Worm (Caenorhabditis elegans) whole organism, L4 larva: ENCODE results near the gene scl-20.

Experiments
- F37D6.2 ChIP-seq: sonication (generic microtip); optimal IDR thresholded peaks from 2 replicates; lab custom pipeline; 2016; ENCODE audit warnings: mild to moderate bottlenecking, missing genetic modification characterization, missing compliant biosample characterization
- F44E2.7 ChIP-seq: fragments of 200-800 bp; sonication (Bioruptor generic); IDR thresholded peaks from 2 replicates; pipeline ENCODE4 v2.1.2; 2022; ENCODE audit warnings: missing genetic modification characterization, missing compliant biosample characterization
- F49E8.2 ChIP-seq: sonication (generic microtip); optimal IDR thresholded peaks from 2 replicates; lab custom pipeline; 2016; ENCODE audit warnings: missing compliant biosample characterization, mild to moderate bottlenecking, missing genetic modification characterization, borderline replicate concordance
- T20F7.1 ChIP-seq: fragments of 200-800 bp; sonication (Bioruptor generic); optimal IDR thresholded peaks from 2 replicates; lab custom pipeline; 2018; ENCODE audit warnings: mild to moderate bottlenecking, missing genetic modification characterization, missing compliant biosample characterization
- ZK546.5 ChIP-seq, 2 experiments: sonication (generic microtip); optimal IDR thresholded peaks; 2 replicates each; lab custom pipeline; 2017; ENCODE audit warnings: missing biosample characterization in 2 of 2, missing genetic modification characterization in 2 of 2
- aha-1 ChIP-seq: fragments of 150-350 bp; peaks from one replicate; lab custom pipeline; 2014; ENCODE audit warnings: missing biosample characterization, missing genetic modification characterization
- arid-1 ChIP-seq: fragments of 200-800 bp; sonication (Bioruptor generic); conservative IDR thresholded peaks from 2 replicates; pipeline ENCODE4 v1.3.6; 2022; ENCODE audit warnings: missing genetic modification reagents, missing genetic modification characterization, missing compliant biosample characterization
- attf-4 ChIP-seq: sonication (generic microtip); optimal IDR thresholded peaks from 3 replicates; lab custom pipeline; 2017; ENCODE audit warnings: missing biosample characterization, missing genetic modification characterization
- ceh-20 ChIP-seq: fragments of 200-800 bp; sonication (Bioruptor generic); IDR thresholded peaks from 2 replicates; pipeline ENCODE4 v1.3.6; 2022; ENCODE audit warnings: missing genetic modification reagents, missing genetic modification characterization, missing compliant biosample characterization
- ceh-32 ChIP-seq: sonication (generic microtip); optimal IDR thresholded peaks from 2 replicates; lab custom pipeline; 2016; ENCODE audit warnings: mild to moderate bottlenecking, missing genetic modification characterization, missing compliant biosample characterization; ENCODE audit not compliant: poor library complexity
- dmd-9 ChIP-seq: fragments of 200-800 bp; sonication (Bioruptor generic); IDR thresholded peaks from 2 replicates; pipeline ENCODE4 v1.3.6; 2022; ENCODE audit warnings: missing genetic modification reagents, missing genetic modification characterization, missing compliant biosample characterization
- dpl-1 ChIP-seq: fragments of 150-350 bp; optimal IDR thresholded peaks from 2 replicates; lab custom pipeline; 2014; ENCODE audit warnings: missing biosample characterization, missing genetic modification reagents, missing genetic modification characterization
- duxl-1 ChIP-seq: sonication (generic microtip); optimal IDR thresholded peaks from 2 replicates; lab custom pipeline; 2016; ENCODE audit warnings: mild to moderate bottlenecking, missing genetic modification characterization, moderate library complexity, missing compliant biosample characterization; ENCODE audit not compliant: poor library complexity
- dve-1 ChIP-seq: sonication (generic microtip); optimal IDR thresholded peaks from 2 replicates; lab custom pipeline; 2017; ENCODE audit warnings: antibody characterized with exemption, mild to moderate bottlenecking, missing genetic modification characterization, missing compliant biosample characterization; ENCODE audit not compliant: insufficient read depth
- egl-43 ChIP-seq: fragments of 200-800 bp; sonication (Bioruptor generic); IDR thresholded peaks from 2 replicates; pipeline ENCODE4 v1.3.6; 2022; ENCODE audit warnings: missing genetic modification reagents, missing genetic modification characterization, missing compliant biosample characterization
- gei-8 ChIP-seq: fragments of 200-800 bp; sonication (Bioruptor generic); optimal IDR thresholded peaks from 2 replicates; lab custom pipeline; 2018; ENCODE audit warnings: mild to moderate bottlenecking, missing genetic modification characterization, missing compliant biosample characterization
- hlh-30 ChIP-seq: sonication (generic microtip); optimal IDR thresholded peaks from 2 replicates; lab custom pipeline; 2017; ENCODE audit warnings: antibody characterized with exemption, mild to moderate bottlenecking, missing genetic modification characterization, missing compliant biosample characterization; ENCODE audit not compliant: insufficient read depth
- lin-1 ChIP-seq: fragments of 200-800 bp; sonication (Bioruptor generic); IDR thresholded peaks from 2 replicates; pipeline ENCODE4 v1.3.6; 2022; ENCODE audit warnings: missing genetic modification reagents, missing genetic modification characterization, missing compliant biosample characterization
- lin-38 ChIP-seq: fragments of 200-800 bp; sonication (Bioruptor generic); IDR thresholded peaks from 2 replicates; pipeline ENCODE4 v1.3.6; 2022; ENCODE audit warnings: missing genetic modification reagents, missing genetic modification characterization, missing compliant biosample characterization
- lin-39 ChIP-seq: fragments of 150-350 bp; optimal IDR thresholded peaks from 2 replicates; lab custom pipeline; 2014; ENCODE audit warnings: missing biosample characterization, missing genetic modification reagents, missing genetic modification characterization
- lir-3 ChIP-seq: sonication (generic microtip); optimal IDR thresholded peaks from 2 replicates; lab custom pipeline; 2016; ENCODE audit warnings: mild to moderate bottlenecking, missing genetic modification characterization, missing compliant biosample characterization
- lsy-2 ChIP-seq, 2 experiments: fragments of 150-350 bp in 1 of 2; sonication (generic microtip) in 1 of 2; optimal IDR thresholded peaks; 2 replicates each; lab custom pipeline; 2014 to 2017; ENCODE audit warnings: missing biosample characterization in 2 of 2, missing genetic modification characterization in 2 of 2
- madf-9 ChIP-seq: fragments of 200-800 bp; sonication (Bioruptor generic); conservative IDR thresholded peaks from 2 replicates; pipeline ENCODE4 v1.3.6; 2022; ENCODE audit warnings: missing genetic modification reagents, missing genetic modification characterization, missing compliant biosample characterization
- mdt-29 ChIP-seq: fragments of 200-800 bp; sonication (Bioruptor generic); IDR thresholded peaks from 2 replicates; pipeline ENCODE4 v1.3.6; 2022; ENCODE audit warnings: missing genetic modification reagents, missing genetic modification characterization, missing compliant biosample characterization
- mep-1 ChIP-seq: fragments of 150-350 bp; sonication (generic microtip); optimal IDR thresholded peaks from 3 replicates; lab custom pipeline; 2014; ENCODE audit warnings: missing biosample characterization, missing genetic modification characterization
- nhr-10 ChIP-seq: fragments of 150-350 bp; optimal IDR thresholded peaks from 2 replicates; lab custom pipeline; 2014; ENCODE audit warnings: missing biosample characterization, missing genetic modification characterization
- nhr-111 ChIP-seq: fragments of 200-800 bp; sonication (Bioruptor generic); optimal IDR thresholded peaks from 2 replicates; lab custom pipeline; 2018; ENCODE audit warnings: mild to moderate bottlenecking, missing genetic modification characterization, missing compliant biosample characterization
- nhr-48 ChIP-seq: sonication (generic microtip); optimal IDR thresholded peaks from 2 replicates; lab custom pipeline; 2016; ENCODE audit warnings: mild to moderate bottlenecking, missing genetic modification characterization, missing compliant biosample characterization
- pha-4 ChIP-seq, 2 experiments: fragments of 150-350 bp in 1 of 2; fragments of 200-800 bp in 1 of 2; sonication (Bioruptor generic) in 1 of 2; IDR thresholded peaks in 1 of 2; optimal IDR thresholded peaks in 1 of 2; 2 replicates each; pipeline versions ENCODE4 v1.3.6 to Lab custom; 2014 to 2022; ENCODE audit warnings: missing genetic modification characterization in 2 of 2, missing genetic modification reagents in 2 of 2, missing biosample characterization in 1 of 2, missing compliant biosample characterization in 1 of 2
- php-3 ChIP-seq: fragments of 200-800 bp; sonication (Bioruptor generic); IDR thresholded peaks from 2 replicates; pipeline ENCODE4 v1.3.6; 2022; ENCODE audit warnings: missing genetic modification reagents, missing genetic modification characterization, missing compliant biosample characterization
- pqm-1 ChIP-seq: sonication (generic microtip); optimal IDR thresholded peaks from 2 replicates; lab custom pipeline; 2017; ENCODE audit warnings: missing biosample characterization, missing genetic modification characterization
- rbr-2 ChIP-seq: sonication (generic microtip); optimal IDR thresholded peaks from 2 replicates; lab custom pipeline; 2016; ENCODE audit warnings: missing genotype, missing genetic modification characterization, missing compliant biosample characterization
- saeg-2 ChIP-seq: fragments of 200-800 bp; sonication (Bioruptor generic); IDR thresholded peaks from 2 replicates; pipeline ENCODE4 v1.3.6; 2022; ENCODE audit warnings: missing genetic modification reagents, missing genetic modification characterization, missing compliant biosample characterization
- sdz-12 ChIP-seq: fragments of 200-800 bp; sonication (Bioruptor generic); optimal IDR thresholded peaks from 2 replicates; lab custom pipeline; 2018; ENCODE audit warnings: mild to moderate bottlenecking, missing genetic modification characterization, missing compliant biosample characterization
- set-16 ChIP-seq: fragments of 200-800 bp; sonication (Bioruptor generic); IDR thresholded peaks from 2 replicates; pipeline ENCODE4 v1.3.6; 2022; ENCODE audit warnings: missing genetic modification reagents, missing genetic modification characterization, missing compliant biosample characterization
- snpc-4 ChIP-seq: fragments of 150-350 bp; optimal IDR thresholded peaks from 2 replicates; lab custom pipeline; 2014; ENCODE audit warnings: missing biosample characterization, missing genetic modification characterization
- unc-130 ChIP-seq: sonication (generic microtip); optimal IDR thresholded peaks from 2 replicates; lab custom pipeline; 2016; ENCODE audit warnings: missing genetic modification reagents, missing genetic modification characterization, missing compliant biosample characterization
- unc-62 ChIP-seq, 3 experiments: fragments of 150-350 bp in 1 of 3; sonication (generic microtip); optimal IDR thresholded peaks in 2 of 3; peaks in 1 of 3; 1 replicate in 1 of 3; 2 replicates in 2 of 3; lab custom pipeline; 2014 to 2017; ENCODE audit warnings: missing biosample characterization in 3 of 3, missing genetic modification characterization in 3 of 3, missing genetic modification reagents in 3 of 3, missing genotype in 1 of 3
- vab-7 ChIP-seq: fragments of 200-800 bp; sonication (Bioruptor generic); IDR thresholded peaks from 2 replicates; pipeline ENCODE4 v1.3.6; 2022; ENCODE audit warnings: missing genetic modification reagents, missing genetic modification characterization, missing compliant biosample characterization
- zag-1 ChIP-seq: fragments of 150-350 bp; optimal IDR thresholded peaks from 2 replicates; lab custom pipeline; 2014; ENCODE audit warnings: missing biosample characterization, missing genetic modification characterization
- zfp-2 ChIP-seq: sonication (generic microtip); optimal IDR thresholded peaks from 2 replicates; lab custom pipeline; 2016; ENCODE audit warnings: mild to moderate bottlenecking, missing genetic modification characterization, missing compliant biosample characterization
- ztf-7 ChIP-seq: fragments of 150-350 bp; optimal IDR thresholded peaks from 2 replicates; lab custom pipeline; 2014; ENCODE audit warnings: missing biosample characterization, missing genetic modification characterization

The scl-20 gene

DNA sequence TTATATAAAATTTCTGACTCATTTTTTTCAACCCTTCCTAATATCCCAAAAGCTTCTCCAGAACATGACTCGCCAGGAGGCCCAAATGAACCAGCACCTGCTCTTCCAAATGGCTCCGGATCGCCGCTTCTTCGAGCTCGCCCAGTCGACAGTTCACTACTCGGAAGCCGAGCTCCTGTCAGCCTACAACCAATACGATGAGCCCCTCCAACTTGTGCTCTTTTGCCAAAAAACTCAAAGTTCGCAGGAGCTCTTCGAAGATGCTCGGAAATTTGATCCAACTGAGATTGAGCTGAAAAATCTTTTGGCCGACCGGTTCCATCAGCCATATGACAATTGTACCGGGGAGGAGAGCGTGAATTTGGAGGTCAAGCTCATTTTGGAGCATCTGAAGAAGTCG lies 38.8 kb downstream of the scl-20 start:
- TF ChIP-seq gei-8 (GFP tag; lab: Kevin White, UChicago) (no peak), unc-130 (no peak), saeg-2 (GFP tag; lab: Robert Waterston, UW) (no peak), set-16 (peak; percentile 56; the same call in 1 of the 2 replicates), mep-1 (tag; lab: Kevin White, UChicago) (no peak), attf-4 (tag; lab: Kevin White, UChicago) (no peak), egl-43 (GFP tag; lab: Robert Waterston, UW) (0 out of 2 replicates have a peak, but pooled peaks have one; percentile 3), lin-39 (tag; lab: Kevin White, UChicago) (no peak), pha-4 (GFP tag; IDR thresholded peaks at IDR 0.05; lab: Robert Waterston, UW) (no peak), pha-4 (tag; optimal IDR thresholded peaks at IDR 0.05; lab: Kevin White, UChicago) (no peak), nhr-10 (no peak), lsy-2 (tag; optimal IDR thresholded peaks at IDR 0.05; lab: Kevin White, UChicago) (no peak), zfp-2 (tag; lab: Kevin White, UChicago) (no peak), dmd-9 (GFP tag; lab: Robert Waterston, UW) (no peak), F49E8.2 (tag; lab: Kevin White, UChicago) (no peak), lin-1 (GFP tag; lab: Robert Waterston, UW) (no peak), F44E2.7 (no peak), ztf-7 (tag; lab: Kevin White, UChicago) (no peak), rbr-2 (tag; lab: Kevin White, UChicago) (no peak)

DNA sequence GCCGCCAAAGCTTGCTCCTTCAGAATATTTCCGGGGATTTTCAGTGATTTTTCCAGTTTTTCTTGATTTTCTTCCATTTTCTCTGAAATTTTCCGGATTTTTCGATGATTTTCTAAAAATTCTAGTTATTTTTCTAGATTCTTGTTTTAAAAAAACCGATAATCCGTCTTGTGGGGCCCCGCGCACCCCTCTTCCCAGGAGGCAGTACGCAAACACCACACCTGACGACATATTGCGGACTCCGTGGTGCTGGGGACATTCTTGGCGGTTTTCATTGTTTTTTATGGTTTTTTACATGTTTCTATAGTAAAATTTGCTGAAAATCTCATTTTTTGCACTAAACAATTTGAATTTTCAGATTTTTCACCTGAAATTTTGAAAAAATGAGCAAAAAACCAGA lies 44.6 kb downstream of the scl-20 start, which contains the start of the genes ubc-19 and Y69H2.7:
ubc-19 (minus strand) TSS at position 82 of the 400 bp plus-strand sequence.
Y69H2.7 (plus strand) TSS at position 309 of the 400 bp plus-strand sequence.
- TF ChIP-seq dve-1, result peak; percentile 31
- TF ChIP-seq unc-62 (GFP tag; optimal IDR thresholded peaks at IDR 0.05 in 1 of 2; lab: Kevin White, UChicago), result peak in 1 of 2 experiments; percentile 88
- no peak for TF ChIP-seq unc-62 (tag; optimal IDR thresholded peaks at IDR 0.05; lab: Kevin White, UChicago)
- no peak for TF ChIP-seq F49E8.2 (tag; lab: Kevin White, UChicago)
- no peak for TF ChIP-seq madf-9 (GFP tag; lab: Robert Waterston, UW)
- TF ChIP-seq mep-1 (tag; lab: Kevin White, UChicago), result peak; percentile 26
- TF ChIP-seq F37D6.2 (tag; lab: Kevin White, UChicago), result no peak
- no peak for TF ChIP-seq nhr-111 (GFP tag; lab: Kevin White, UChicago)
- TF ChIP-seq hlh-30, result no peak
- TF ChIP-seq nhr-10, result no peak
- TF ChIP-seq mdt-29 (GFP tag; lab: Robert Waterston, UW), result no peak
- no peak for TF ChIP-seq T20F7.1 (GFP tag; lab: Kevin White, UChicago)
- TF ChIP-seq php-3 (GFP tag; lab: Robert Waterston, UW), result no peak
- peak; percentile 59 for TF ChIP-seq dpl-1
- peak; percentile 17 for TF ChIP-seq rbr-2 (tag; lab: Kevin White, UChicago)
- peak in 1 of 2 experiments; percentile 55 for TF ChIP-seq lsy-2 (tag; optimal IDR thresholded peaks at IDR 0.05; lab: Kevin White, UChicago)
- no peak for TF ChIP-seq pha-4 (GFP tag; IDR thresholded peaks at IDR 0.05; lab: Robert Waterston, UW)
- no peak for TF ChIP-seq pha-4 (tag; optimal IDR thresholded peaks at IDR 0.05; lab: Kevin White, UChicago)
- TF ChIP-seq lin-38, result peak; percentile 33; the same call in 1 of the 2 replicates

ce11 chrV:18687361-18687760 lies 46.9 kb downstream of the scl-20 start:
- TF ChIP-seq vab-7 (GFP tag; lab: Robert Waterston, UW) (no peak), arid-1 (no peak), ceh-32 (no peak), ZK546.5 (tag; optimal IDR thresholded peaks at IDR 0.05; lab: Kevin White, UChicago) (no peak), snpc-4 (tag; lab: Kevin White, UChicago) (no peak), duxl-1 (no peak), lir-3 (tag; lab: Kevin White, UChicago) (no peak), ceh-20 (GFP tag; lab: Robert Waterston, UW) (no peak), zag-1 (tag; lab: Kevin White, UChicago) (no peak), sdz-12 (no peak), lin-39 (tag; lab: Kevin White, UChicago) (no peak), pqm-1 (tag; lab: Kevin White, UChicago) (no peak), unc-130 (no peak), nhr-48 (no peak), aha-1 (tag; lab: Kevin White, UChicago) (no peak)
